Worm (Caenorhabditis elegans) whole organism, L1 larva: ENCODE data around the gene F11A10.5.

Experiments used
- C04F5.9 ChIP-seq: sonication (generic microtip); optimal IDR thresholded peaks from 2 replicates; lab custom pipeline; 2016; ENCODE audit warnings: missing genetic modification characterization, missing compliant biosample characterization
- C34B4.2 ChIP-seq: sonication (generic microtip); optimal IDR thresholded peaks from 2 replicates; lab custom pipeline; 2017; ENCODE audit warnings: mild to moderate bottlenecking, missing genetic modification characterization, missing compliant biosample characterization
- F16B12.6 ChIP-seq: fragments of 150-350 bp; optimal IDR thresholded peaks from 2 replicates; lab custom pipeline; 2014; ENCODE audit warnings: missing biosample characterization, missing genetic modification characterization
- Y116A8C.19 ChIP-seq: sonication (generic microtip); optimal IDR thresholded peaks from 2 replicates; lab custom pipeline; 2016; ENCODE audit warnings: missing compliant biosample characterization, missing genetic modification characterization, borderline replicate concordance
- aha-1 ChIP-seq: fragments of 150-350 bp; optimal IDR thresholded peaks from 2 replicates; lab custom pipeline; 2014; ENCODE audit warnings: missing biosample characterization, missing genetic modification characterization
- aly-2 ChIP-seq: fragments of 150-350 bp; optimal IDR thresholded peaks from 2 replicates; lab custom pipeline; 2014; ENCODE audit warnings: missing biosample characterization, missing genetic modification characterization
- ceh-63 ChIP-seq: fragments of 200-800 bp; sonication (Bioruptor generic); optimal IDR thresholded peaks from 2 replicates; lab custom pipeline; 2018; ENCODE audit warnings: mild to moderate bottlenecking, missing genetic modification characterization, missing compliant biosample characterization
- ceh-88 ChIP-seq: fragments of 200-800 bp; sonication (Bioruptor generic); IDR thresholded peaks from 2 replicates; pipeline ENCODE4 v1.3.6; 2022; ENCODE audit warnings: missing genetic modification characterization, missing compliant biosample characterization
- ces-1 ChIP-seq: fragments of 150-350 bp; optimal IDR thresholded peaks from 2 replicates; lab custom pipeline; 2014; ENCODE audit warnings: missing biosample characterization, missing genetic modification reagents, missing genetic modification characterization
- dpl-1 ChIP-seq, 3 experiments: fragments of 150-350 bp in 2 of 3; sonication (generic microtip) in 1 of 3; optimal IDR thresholded peaks; 2 replicates each; lab custom pipeline; 2014 to 2017; ENCODE audit warnings: missing biosample characterization in 3 of 3, missing genetic modification characterization in 3 of 3, missing genetic modification reagents in 3 of 3
- efl-1 ChIP-seq, 4 experiments: fragments of 150-350 bp; optimal IDR thresholded peaks in 3 of 4; peaks in 1 of 4; 1 replicate in 1 of 4; 2 replicates in 3 of 4; lab custom pipeline; 2014; ENCODE audit warnings: missing biosample characterization in 2 of 4, missing genetic modification characterization in 2 of 4, missing genetic modification reagents in 2 of 4
- egl-27 ChIP-seq, 2 experiments: fragments of 150-350 bp in 1 of 2; sonication (generic microtip); optimal IDR thresholded peaks; 3 replicates each; lab custom pipeline; 2017 to 2018; ENCODE audit warnings: missing biosample characterization in 2 of 2, missing genetic modification characterization in 2 of 2, missing genetic modification reagents in 2 of 2
- elt-2 ChIP-seq: sonication (generic microtip); optimal IDR thresholded peaks from 2 replicates; lab custom pipeline; 2016; ENCODE audit warnings: missing genetic modification characterization, mild to moderate bottlenecking, inconsistent platforms, missing compliant biosample characterization, missing genetic modification reagents
- fkh-10 ChIP-seq: sonication (generic microtip); optimal IDR thresholded peaks from 2 replicates; lab custom pipeline; 2017; ENCODE audit warnings: missing biosample characterization, missing genetic modification reagents, missing genetic modification characterization
- grh-1 ChIP-seq: fragments of 200-800 bp; sonication (Bioruptor generic); IDR thresholded peaks from 2 replicates; pipeline ENCODE4 v1.3.6; 2022; ENCODE audit warnings: missing genetic modification reagents, missing genetic modification characterization, missing compliant biosample characterization
- hlh-17 ChIP-seq: fragments of 200-800 bp; sonication (Bioruptor generic); optimal IDR thresholded peaks from 2 replicates; lab custom pipeline; 2018; ENCODE audit warnings: missing genetic modification characterization, mild to moderate bottlenecking, missing compliant biosample characterization, moderate library complexity, borderline replicate concordance
- hpl-2 ChIP-seq: fragments of 150-350 bp; optimal IDR thresholded peaks from 2 replicates; lab custom pipeline; 2014; ENCODE audit warnings: missing biosample characterization, missing genetic modification reagents, missing genetic modification characterization
- irx-1 ChIP-seq: sonication (generic microtip); optimal IDR thresholded peaks from 2 replicates; lab custom pipeline; 2016; ENCODE audit warnings: missing genetic modification characterization, missing compliant biosample characterization
- jun-1 ChIP-seq: fragments of 150-350 bp; optimal IDR thresholded peaks from 2 replicates; lab custom pipeline; 2014; ENCODE audit warnings: missing biosample characterization, missing genetic modification reagents, missing genetic modification characterization
- lin-14 ChIP-seq: fragments of 200-800 bp; sonication (Bioruptor generic); optimal IDR thresholded peaks from 2 replicates; lab custom pipeline; 2018; ENCODE audit warnings: mild to moderate bottlenecking, missing genetic modification characterization, moderate library complexity, missing compliant biosample characterization
- lsy-2 ChIP-seq, 2 experiments: fragments of 150-350 bp; optimal IDR thresholded peaks; 2 replicates each; lab custom pipeline; 2014; ENCODE audit warnings: missing biosample characterization in 2 of 2, missing genetic modification characterization in 2 of 2
- mdl-1 ChIP-seq, 2 experiments: fragments of 150-350 bp; optimal IDR thresholded peaks; 2 replicates each; lab custom pipeline; 2014 to 2017; ENCODE audit warnings: missing biosample characterization in 2 of 2, missing genetic modification characterization in 2 of 2, inconsistent platforms in 1 of 2
- mef-2 ChIP-seq: fragments of 150-350 bp; optimal IDR thresholded peaks from 2 replicates; lab custom pipeline; 2014; ENCODE audit warnings: missing biosample characterization, missing genetic modification characterization
- mep-1 ChIP-seq: fragments of 150-350 bp; optimal IDR thresholded peaks from 2 replicates; lab custom pipeline; 2014; ENCODE audit warnings: missing biosample characterization, missing genetic modification characterization
- nhr-11 ChIP-seq: fragments of 150-350 bp; optimal IDR thresholded peaks from 2 replicates; lab custom pipeline; 2014; ENCODE audit warnings: missing biosample characterization, missing genetic modification characterization
- nhr-19 ChIP-seq: fragments of 200-800 bp; sonication (Bioruptor generic); conservative IDR thresholded peaks from 2 replicates; pipeline ENCODE4 v1.3.6; 2022; ENCODE audit warnings: missing genetic modification characterization, missing compliant biosample characterization
- nhr-20 ChIP-seq: sonication (generic microtip); optimal IDR thresholded peaks from 2 replicates; lab custom pipeline; 2016; ENCODE audit warnings: mild to moderate bottlenecking, missing genetic modification characterization, missing compliant biosample characterization
- nhr-237 ChIP-seq: fragments of 150-350 bp; optimal IDR thresholded peaks from 2 replicates; lab custom pipeline; 2014; ENCODE audit warnings: missing biosample characterization, missing genetic modification characterization
- nhr-47 ChIP-seq: sonication (generic microtip); optimal IDR thresholded peaks from 2 replicates; lab custom pipeline; 2016; ENCODE audit warnings: mild to moderate bottlenecking, missing genetic modification characterization, moderate library complexity, missing compliant biosample characterization
- nhr-71 ChIP-seq: sonication (generic microtip); optimal IDR thresholded peaks from 2 replicates; lab custom pipeline; 2016; ENCODE audit warnings: mild to moderate bottlenecking, missing genetic modification characterization, moderate library complexity, missing compliant biosample characterization
- pag-3 ChIP-seq: sonication (generic microtip); optimal IDR thresholded peaks from 2 replicates; lab custom pipeline; 2017; ENCODE audit warnings: missing genetic modification characterization, mild to moderate bottlenecking, missing compliant biosample characterization, antibody characterized with exemption, borderline replicate concordance; ENCODE audit not compliant: insufficient read depth
- pax-3 ChIP-seq: fragments of 200-800 bp; sonication (Bioruptor generic); optimal IDR thresholded peaks from 2 replicates; lab custom pipeline; 2018; ENCODE audit warnings: mild to moderate bottlenecking, missing genetic modification characterization, moderate library complexity, missing compliant biosample characterization
- rnt-1 ChIP-seq: sonication (generic microtip); optimal IDR thresholded peaks from 2 replicates; lab custom pipeline; 2016; ENCODE audit warnings: mild to moderate bottlenecking, missing genetic modification characterization, moderate library complexity, missing compliant biosample characterization
- snu-23 ChIP-seq: sonication (generic microtip); optimal IDR thresholded peaks from 2 replicates; lab custom pipeline; 2016; ENCODE audit warnings: missing genetic modification characterization, missing compliant biosample characterization
- sptf-1 ChIP-seq: fragments of 150-350 bp; optimal IDR thresholded peaks from 2 replicates; lab custom pipeline; 2014; ENCODE audit warnings: missing biosample characterization, missing genetic modification characterization
- sup-37 ChIP-seq: fragments of 200-800 bp; sonication (Bioruptor generic); optimal IDR thresholded peaks from 2 replicates; lab custom pipeline; 2018; ENCODE audit warnings: mild to moderate bottlenecking, missing genetic modification characterization, missing compliant biosample characterization
- unc-130 ChIP-seq: fragments of 150-350 bp; optimal IDR thresholded peaks from 2 replicates; lab custom pipeline; 2017; ENCODE audit warnings: missing biosample characterization, missing genetic modification characterization, inconsistent platforms
- unc-62 ChIP-seq: fragments of 150-350 bp; optimal IDR thresholded peaks from 2 replicates; lab custom pipeline; 2014; ENCODE audit warnings: missing biosample characterization, missing genetic modification reagents, missing genetic modification characterization
- unc-98 ChIP-seq: fragments of 200-800 bp; sonication (Bioruptor generic); IDR thresholded peaks from 2 replicates; pipeline ENCODE4 v1.3.6; 2022; ENCODE audit warnings: missing genetic modification characterization, missing compliant biosample characterization
- vab-15 ChIP-seq: sonication (generic microtip); optimal IDR thresholded peaks from 2 replicates; lab custom pipeline; 2017; ENCODE audit warnings: missing genotype, mild to moderate bottlenecking, missing genetic modification characterization, missing compliant biosample characterization
- zag-1 ChIP-seq: fragments of 150-350 bp; optimal IDR thresholded peaks from 2 replicates; lab custom pipeline; 2014; ENCODE audit warnings: missing biosample characterization, missing genetic modification characterization
- ztf-4 ChIP-seq: fragments of 150-350 bp; optimal IDR thresholded peaks from 2 replicates; lab custom pipeline; 2014; ENCODE audit warnings: missing biosample characterization, missing genetic modification characterization

The F11A10.5 gene

DNA sequence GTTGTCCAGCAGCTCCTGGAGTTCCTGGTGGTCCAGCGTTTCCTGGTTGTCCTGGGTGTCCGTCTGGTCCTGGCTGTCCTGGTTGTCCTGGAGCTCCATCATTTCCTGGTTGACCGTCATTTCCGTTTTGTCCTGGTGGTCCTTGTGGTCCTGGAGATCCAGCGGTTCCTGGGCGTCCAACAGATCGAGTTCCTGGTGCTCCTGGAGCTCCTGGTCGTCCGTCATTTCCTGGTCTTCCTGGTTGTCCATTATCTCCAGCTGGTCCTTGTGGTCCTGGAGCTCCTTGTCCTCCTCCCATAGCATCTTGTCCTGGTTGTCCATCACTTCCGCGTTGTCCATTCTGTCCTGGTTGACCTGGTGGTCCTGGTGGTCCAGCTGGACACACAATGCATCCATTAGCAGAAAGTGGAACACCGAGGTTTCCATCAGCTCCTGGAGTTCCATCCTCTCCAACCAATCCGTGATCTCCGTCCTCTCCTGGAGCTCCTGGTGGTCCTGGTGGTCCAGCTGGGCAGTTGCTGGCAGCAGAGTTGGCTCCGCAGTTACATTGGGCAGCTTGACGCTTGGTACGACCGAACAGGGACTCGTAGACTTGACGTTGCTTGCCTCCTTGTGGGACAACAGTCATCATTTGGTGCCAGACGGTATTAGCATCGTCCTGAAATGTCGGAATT is 15.2 kb downstream of the F11A10.5 start:
- TF ChIP-seq grh-1: no peak
- no peak for TF ChIP-seq irx-1
- TF ChIP-seq Y116A8C.19: no peak
- TF ChIP-seq pax-3: no peak
- TF ChIP-seq nhr-47 (tag; lab: Kevin White, UChicago): no peak
- TF ChIP-seq nhr-11 (tag; lab: Kevin White, UChicago): no peak
- no peak for TF ChIP-seq mdl-1 (tag; optimal IDR thresholded peaks at IDR 0.05; lab: Kevin White, UChicago)
- TF ChIP-seq unc-98 (GFP tag; lab: Robert Waterston, UW): no peak
- no peak for TF ChIP-seq ztf-4 (tag; lab: Kevin White, UChicago)
- TF ChIP-seq efl-1 (optimal IDR thresholded peaks at IDR 0.05; lab: Kevin White, UChicago): no peak
- no peak for TF ChIP-seq efl-1 (GFP tag; optimal IDR thresholded peaks at IDR 0.05 in 1 of 2; lab: Kevin White, UChicago)

DNA sequence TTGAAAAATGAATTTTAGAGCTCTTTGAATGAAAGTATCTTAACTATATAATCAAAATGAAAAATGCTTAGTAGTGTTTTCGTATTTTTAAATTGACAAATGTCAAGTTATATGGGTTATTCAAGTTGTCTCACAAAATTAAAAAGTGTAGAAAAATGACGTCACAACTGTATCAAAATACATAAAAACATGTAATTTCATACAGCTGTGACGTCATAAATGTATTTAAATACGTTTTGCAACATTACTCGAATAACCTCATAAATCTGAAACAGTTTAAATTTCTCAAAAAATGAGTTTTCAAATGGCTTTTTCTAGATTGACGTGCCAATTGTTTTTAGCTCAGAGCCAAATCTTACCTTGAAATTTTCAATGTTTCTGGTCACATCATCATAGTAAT is 15.8 kb downstream of the F11A10.5 start:
- no peak for TF ChIP-seq F16B12.6 (tag; lab: Kevin White, UChicago)
- TF ChIP-seq pag-3: no peak
- TF ChIP-seq vab-15: no peak
- no peak for TF ChIP-seq ces-1 (GFP tag; lab: Kevin White, UChicago)
- no peak for TF ChIP-seq zag-1 (tag; lab: Kevin White, UChicago)
- TF ChIP-seq nhr-237: no peak
- TF ChIP-seq egl-27 (tag; optimal IDR thresholded peaks at IDR 0.05; lab: Kevin White, UChicago): no peak
- no peak for TF ChIP-seq aly-2 (tag; lab: Kevin White, UChicago)
- TF ChIP-seq grh-1: no peak
- no peak for TF ChIP-seq C34B4.2 (tag; lab: Kevin White, UChicago)
- no peak for TF ChIP-seq ceh-63 (GFP tag; lab: Kevin White, UChicago)

DNA sequence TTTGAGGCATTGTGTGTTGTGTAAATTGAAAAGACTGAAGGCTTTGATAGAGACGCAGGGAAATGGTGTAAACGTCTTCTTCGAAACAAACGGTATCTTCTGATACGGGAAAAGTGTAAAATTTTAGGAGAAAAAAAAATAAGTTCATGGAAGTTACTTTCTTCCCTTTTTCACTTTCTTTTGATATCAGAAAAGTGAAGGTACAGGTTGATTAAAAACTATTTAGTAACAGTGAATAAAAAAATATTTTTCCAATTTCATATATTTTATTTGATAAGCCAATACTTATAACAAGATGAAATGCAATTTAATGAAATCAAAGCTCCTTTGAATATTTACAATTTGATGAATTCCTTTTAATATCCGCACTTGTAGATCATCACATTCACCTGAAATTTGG is 16.4 kb downstream of the F11A10.5 start, which contains the start of gene col-129:
Gene col-129 (minus strand): TSS at position 101 of the 400 bp plus-strand sequence.
- TF ChIP-seq elt-2 (tag; lab: Kevin White, UChicago) (no peak), C34B4.2 (tag; lab: Kevin White, UChicago) (no peak), sup-37 (GFP tag; lab: Kevin White, UChicago) (no peak), ces-1 (GFP tag; lab: Kevin White, UChicago) (no peak), nhr-71 (tag; lab: Kevin White, UChicago) (no peak), nhr-20 (tag; lab: Kevin White, UChicago) (no peak), mep-1 (tag; lab: Kevin White, UChicago) (no peak)

DNA sequence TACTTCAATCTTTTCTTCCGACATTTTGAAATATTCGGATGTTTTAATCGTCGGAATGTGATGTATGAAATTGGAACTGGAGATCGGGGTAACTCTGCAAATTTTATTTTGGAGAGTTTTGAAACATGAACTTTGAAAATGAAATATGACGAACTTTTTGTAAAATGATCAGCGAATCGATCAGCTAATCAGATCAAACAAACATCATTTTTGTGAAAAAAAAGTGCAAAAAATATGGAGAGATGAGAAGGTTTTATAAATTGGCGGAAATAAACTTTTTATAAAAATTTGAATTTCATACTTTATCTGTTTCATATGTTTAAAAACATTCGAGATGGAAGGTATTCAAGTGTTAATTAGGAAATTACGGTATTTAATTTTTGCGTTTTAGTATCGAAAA is 17.6 kb downstream of the F11A10.5 start, which contains the start of gene dlc-2:
Gene dlc-2 (minus strand): TSS at position 101 of the 400 bp plus-strand sequence.
- no peak for TF ChIP-seq mef-2 (tag; lab: Kevin White, UChicago)
- no peak for TF ChIP-seq grh-1

DNA sequence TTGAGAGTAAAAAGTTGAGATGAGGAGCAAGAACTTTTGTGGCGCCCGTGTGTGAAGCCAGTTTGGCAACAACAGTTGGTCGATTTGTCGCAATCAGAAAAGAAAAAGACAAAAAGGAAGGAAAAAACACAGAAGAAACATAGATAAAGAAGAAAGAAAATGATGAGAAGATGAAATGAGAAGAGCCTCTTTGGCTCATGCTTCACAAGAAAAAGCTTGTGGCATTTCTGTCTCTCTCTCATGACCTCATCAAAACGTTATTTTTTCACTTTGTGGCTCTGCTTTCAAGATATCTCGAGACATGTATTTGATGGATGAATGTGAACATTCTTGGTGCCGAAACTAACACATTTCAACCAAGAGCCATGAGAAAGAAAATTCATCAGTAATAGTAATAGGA is 19.1 kb downstream of the F11A10.5 start:
- no peak for TF ChIP-seq hpl-2 (GFP tag; lab: Kevin White, UChicago)
- peak; percentile 67 for TF ChIP-seq nhr-71 (tag; lab: Kevin White, UChicago)
- peak; percentile 65 for TF ChIP-seq rnt-1
- TF ChIP-seq pag-3: peak; percentile 93
- TF ChIP-seq unc-130 (tag; lab: Kevin White, UChicago): peak; percentile 34
- TF ChIP-seq lsy-2 (tag; optimal IDR thresholded peaks at IDR 0.05; lab: Kevin White, UChicago): peak; percentile 5 to 66
- TF ChIP-seq hlh-17: no peak
- TF ChIP-seq jun-1: no peak
- peak; percentile 47 for TF ChIP-seq snu-23
- TF ChIP-seq fkh-10 (GFP tag; lab: Kevin White, UChicago): no peak
- no peak for TF ChIP-seq C04F5.9 (tag; lab: Kevin White, UChicago)
- TF ChIP-seq dpl-1 (GFP tag; optimal IDR thresholded peaks at IDR 0.05; lab: Kevin White, UChicago): peak in 1 of 3 experiments; percentile 5
- peak; percentile 8 for TF ChIP-seq nhr-20 (tag; lab: Kevin White, UChicago)
- no peak for TF ChIP-seq sup-37 (GFP tag; lab: Kevin White, UChicago)
- no peak for TF ChIP-seq mdl-1 (tag; optimal IDR thresholded peaks at IDR 0.05; lab: Kevin White, UChicago)
- no peak for TF ChIP-seq ces-1 (GFP tag; lab: Kevin White, UChicago)
- peak; percentile 82 for TF ChIP-seq lin-14
- TF ChIP-seq ceh-88 (GFP tag; lab: Robert Waterston, UW): no peak
- TF ChIP-seq aly-2 (tag; lab: Kevin White, UChicago): no peak
- no peak for TF ChIP-seq aha-1 (tag; lab: Kevin White, UChicago)
- peak; percentile 34 for TF ChIP-seq nhr-19 (GFP tag; lab: Robert Waterston, UW)
- TF ChIP-seq unc-62: no peak
- no peak for TF ChIP-seq mef-2 (tag; lab: Kevin White, UChicago)
- no peak for TF ChIP-seq sptf-1 (tag; lab: Kevin White, UChicago)
- no peak for TF ChIP-seq efl-1 (optimal IDR thresholded peaks at IDR 0.05; lab: Kevin White, UChicago)
- TF ChIP-seq efl-1 (GFP tag; optimal IDR thresholded peaks at IDR 0.05 in 1 of 2; lab: Kevin White, UChicago): no peak
